Worm (Caenorhabditis elegans): ENCODE measurements around the gene W01B6.8.

ce11 chrIV:10036966-10037365 lies 47.2 kb downstream of the W01B6.8 start, which contains the start of gene F44D12.10:
- TF ChIP-seq ztf-4 (tag; optimal IDR thresholded peaks at IDR 0.05) (no peak), unc-62 (GFP tag; optimal IDR thresholded peaks at IDR 0.05) (no peak), ceh-9 (tag; optimal IDR thresholded peaks at IDR 0.05) (no peak), pqm-1 (tag; optimal IDR thresholded peaks at IDR 0.05) (no peak), nhr-237 (tag; optimal IDR thresholded peaks at IDR 0.05) (no peak), ztf-11 (tag; optimal IDR thresholded peaks at IDR 0.05) (no peak)

Measured in whole organism, L3 larva.